Fruit fly (Drosophila melanogaster) whole organism, embryonic: Measurements from ENCODE around the gene CG13675.
A peak's percentile ranks its signal among the peaks of the same experiment; 100 is the strongest.

Source experiments
- Adf1 ChIP-seq: fragments of 200-800 bp; sonication (Bioruptor generic); IDR thresholded peaks from 2 replicates; pipeline ENCODE4 v1.3.6; 2022; ENCODE audit warnings: missing biosample characterization, missing genetic modification characterization
- Blimp-1 ChIP-seq: fragments of 200-800 bp; sonication (Bioruptor generic); optimal IDR thresholded peaks from 3 replicates; lab custom pipeline; 2018; ENCODE audit warnings: missing biosample characterization, missing genetic modification characterization, mild to moderate bottlenecking, moderate library complexity, missing genetic modification reagents
- CG10267 ChIP-seq: fragments of 200-800 bp; sonication (Bioruptor generic); optimal IDR thresholded peaks from 2 replicates; lab custom pipeline; 2018; ENCODE audit warnings: missing biosample characterization, mild to moderate bottlenecking, missing genetic modification characterization, moderate library complexity
- CG10274 ChIP-seq: fragments of 200-800 bp; sonication (Bioruptor generic); optimal IDR thresholded peaks from 3 replicates; lab custom pipeline; 2017; ENCODE audit warnings: missing biosample characterization, mild to moderate bottlenecking, missing genetic modification characterization
- CG10462 ChIP-seq: fragments of 200-800 bp; sonication (Bioruptor generic); optimal IDR thresholded peaks from 2 replicates; lab custom pipeline; 2016; ENCODE audit warnings: missing biosample characterization, missing genetic modification characterization
- CG10543 ChIP-seq: fragments of 200-800 bp; sonication (Bioruptor generic); optimal IDR thresholded peaks from 3 replicates; lab custom pipeline; 2017; ENCODE audit warnings: missing biosample characterization, mild to moderate bottlenecking, missing genetic modification characterization, moderate library complexity
- CG10565 ChIP-seq: fragments of 200-800 bp; sonication (Bioruptor generic); optimal IDR thresholded peaks from 3 replicates; lab custom pipeline; 2016; ENCODE audit warnings: missing biosample characterization, mild to moderate bottlenecking, missing genetic modification characterization
- CG11560 ChIP-seq: fragments of 200-800 bp; sonication (Bioruptor generic); IDR thresholded peaks from 3 replicates; pipeline ENCODE4 v1.3.6; 2022; ENCODE audit warnings: missing biosample characterization, missing genetic modification characterization
- CG14014 ChIP-seq: fragments of 200-800 bp; sonication (Bioruptor generic); IDR thresholded peaks from 2 replicates; pipeline ENCODE4 v1.3.6; 2022; ENCODE audit warnings: missing biosample characterization, missing genetic modification characterization
- CG15073 ChIP-seq: fragments of 200-800 bp; sonication (Bioruptor generic); optimal IDR thresholded peaks from 2 replicates; lab custom pipeline; 2016; ENCODE audit warnings: missing biosample characterization, missing genetic modification characterization
- CG16863 ChIP-seq: fragments of 200-800 bp; sonication (Bioruptor generic); optimal IDR thresholded peaks from 3 replicates; lab custom pipeline; 2016; ENCODE audit warnings: missing biosample characterization, missing genetic modification characterization
- CG17186 ChIP-seq: fragments of 200-800 bp; sonication (Bioruptor generic); optimal IDR thresholded peaks from 3 replicates; lab custom pipeline; 2017; ENCODE audit warnings: missing biosample characterization, missing genetic modification reagents, missing genetic modification characterization
- CG17385 ChIP-seq: fragments of 200-800 bp; sonication (Bioruptor generic); optimal IDR thresholded peaks from 3 replicates; lab custom pipeline; 2018; ENCODE audit warnings: missing biosample characterization, mild to moderate bottlenecking, missing genetic modification characterization
- CG17612 ChIP-seq: fragments of 200-800 bp; sonication (Bioruptor generic); IDR thresholded peaks from 2 replicates; pipeline ENCODE4 v1.3.6; 2022; ENCODE audit warnings: missing biosample characterization, missing genetic modification characterization
- CG1832 ChIP-seq: fragments of 200-800 bp; sonication (Bioruptor generic); optimal IDR thresholded peaks from 2 replicates; lab custom pipeline; 2017; ENCODE audit warnings: missing biosample characterization, mild to moderate bottlenecking, missing genetic modification characterization, inconsistent platforms
- CG34422 ChIP-seq: fragments of 200-800 bp; sonication (Bioruptor generic); IDR thresholded peaks from 3 replicates; pipeline ENCODE4 v1.3.6; 2022; ENCODE audit warnings: missing biosample characterization, missing genetic modification characterization
- CG4404 ChIP-seq: fragments of 200-800 bp; sonication (Bioruptor generic); IDR thresholded peaks from 2 replicates; pipeline ENCODE4 v1.3.6; 2022; ENCODE audit warnings: missing biosample characterization, missing genetic modification characterization
- CG4820 ChIP-seq: fragments of 200-800 bp; sonication (Bioruptor generic); optimal IDR thresholded peaks from 3 replicates; lab custom pipeline; 2016; ENCODE audit warnings: missing biosample characterization, missing genetic modification characterization
- CG6254 ChIP-seq: fragments of 200-800 bp; sonication (Bioruptor generic); optimal IDR thresholded peaks from 3 replicates; lab custom pipeline; 2017; ENCODE audit warnings: mild to moderate bottlenecking, missing biosample characterization, missing genetic modification reagents, missing genetic modification characterization
- CG6689 ChIP-seq: fragments of 200-800 bp; sonication (Bioruptor generic); IDR thresholded peaks from 2 replicates; pipeline ENCODE4 v1.3.6; 2022; ENCODE audit warnings: missing biosample characterization, missing genetic modification characterization
- CG6854 ChIP-seq: fragments of 200-800 bp; sonication (Bioruptor generic); optimal IDR thresholded peaks from 3 replicates; lab custom pipeline; 2017; ENCODE audit warnings: missing biosample characterization, mild to moderate bottlenecking, missing genetic modification characterization
- CG8478 ChIP-seq: fragments of >200 bp; optimal IDR thresholded peaks from 2 replicates; lab custom pipeline; 2018
- CG8924 ChIP-seq: fragments of 200-800 bp; optimal IDR thresholded peaks from 3 replicates; lab custom pipeline; 2019; ENCODE audit warnings: missing biosample characterization, mild to moderate bottlenecking, missing genetic modification characterization, moderate library complexity
- Dfd ChIP-seq, 2 experiments: fragments of >200 bp; optimal IDR thresholded peaks; 2 replicates each; lab custom pipeline; 2017; ENCODE audit warnings: missing biosample characterization in 2 of 2, missing genetic modification characterization in 2 of 2
- Doc3 ChIP-seq: fragments of 200-800 bp; sonication (Bioruptor generic); IDR thresholded peaks from 3 replicates; pipeline ENCODE4 v1.3.6; 2022; ENCODE audit warnings: missing biosample characterization, missing genetic modification characterization; ENCODE audit not compliant: partially characterized antibody
- Dref ChIP-seq: fragments of 200-800 bp; sonication (Bioruptor generic); IDR thresholded peaks from 2 replicates; pipeline ENCODE4 v1.3.6; 2022; ENCODE audit warnings: missing biosample characterization, missing genetic modification characterization
- E2f2 ChIP-seq: fragments of 200-800 bp; sonication (Bioruptor generic); IDR thresholded peaks from 2 replicates; pipeline ENCODE4 v1.3.6; 2022; ENCODE audit warnings: missing biosample characterization, missing genetic modification characterization
- MTF-1 ChIP-seq: fragments of 200-800 bp; sonication (Bioruptor generic); optimal IDR thresholded peaks from 2 replicates; lab custom pipeline; 2018; ENCODE audit warnings: missing biosample characterization, mild to moderate bottlenecking, missing genetic modification characterization, borderline replicate concordance
- Med ChIP-seq: fragments of 200-800 bp; sonication (Bioruptor generic); peaks from one replicate; lab custom pipeline; 2016; ENCODE audit warnings: missing biosample characterization, missing genetic modification characterization, mild to moderate bottlenecking, inconsistent platforms, moderate library complexity
- Nf-YB ChIP-seq: fragments of 200-800 bp; sonication (Bioruptor generic); optimal IDR thresholded peaks from 3 replicates; lab custom pipeline; 2019; ENCODE audit warnings: missing biosample characterization, mild to moderate bottlenecking, missing genetic modification characterization, moderate library complexity
- Sin3A ChIP-seq: fragments of >200 bp; optimal IDR thresholded peaks from 2 replicates; lab custom pipeline; 2018
- ab ChIP-seq: fragments of 200-800 bp; sonication (Bioruptor generic); optimal IDR thresholded peaks from 2 replicates; lab custom pipeline; 2016; ENCODE audit warnings: missing biosample characterization, missing genetic modification characterization
- ac ChIP-seq: fragments of 200-800 bp; sonication (Bioruptor generic); optimal IDR thresholded peaks from 3 replicates; lab custom pipeline; 2017; ENCODE audit warnings: missing biosample characterization, mild to moderate bottlenecking, missing genetic modification characterization
- aop ChIP-seq: fragments of 200-800 bp; sonication (Bioruptor generic); IDR thresholded peaks from 2 replicates; pipeline ENCODE4 v1.3.6; 2022; ENCODE audit warnings: missing biosample characterization, missing genetic modification characterization
- bigmax ChIP-seq: fragments of 200-800 bp; sonication (Bioruptor generic); optimal IDR thresholded peaks from 2 replicates; lab custom pipeline; 2018; ENCODE audit warnings: missing biosample characterization, mild to moderate bottlenecking, missing genetic modification characterization
- caup ChIP-seq: fragments of 200-800 bp; sonication (Bioruptor generic); optimal IDR thresholded peaks from 3 replicates; lab custom pipeline; 2017; ENCODE audit warnings: missing biosample characterization, mild to moderate bottlenecking, missing genetic modification characterization, moderate library complexity; ENCODE audit not compliant: severe bottlenecking
- croc ChIP-seq: fragments of 200-800 bp; sonication (Bioruptor generic); conservative IDR thresholded peaks from 3 replicates; pipeline ENCODE4 v1.3.6; 2022; ENCODE audit warnings: missing biosample characterization, missing genetic modification characterization
- dm ChIP-seq: fragments of 200-800 bp; sonication (Bioruptor generic); optimal IDR thresholded peaks from 3 replicates; lab custom pipeline; 2016; ENCODE audit warnings: missing biosample characterization, missing genetic modification characterization
- eyg ChIP-seq: fragments of 200-800 bp; sonication (Bioruptor generic); optimal IDR thresholded peaks from 3 replicates; lab custom pipeline; 2016; ENCODE audit warnings: missing biosample characterization, missing genetic modification characterization
- fd64A ChIP-seq: fragments of 200-800 bp; sonication (Bioruptor generic); optimal IDR thresholded peaks from 3 replicates; lab custom pipeline; 2018; ENCODE audit warnings: missing biosample characterization, mild to moderate bottlenecking, missing genetic modification characterization
- gcm2 ChIP-seq: fragments of 200-800 bp; sonication (Bioruptor generic); optimal IDR thresholded peaks from 2 replicates; lab custom pipeline; 2016; ENCODE audit warnings: missing biosample characterization, missing genetic modification characterization
- gt ChIP-seq: fragments of 200-800 bp; sonication (Bioruptor generic); IDR thresholded peaks from 2 replicates; pipeline ENCODE4 v1.3.6; 2022; ENCODE audit warnings: missing biosample characterization, missing genetic modification characterization
- ham ChIP-seq: fragments of 200-800 bp; sonication (Bioruptor generic); IDR thresholded peaks from 2 replicates; pipeline ENCODE4 v1.3.6; 2022; ENCODE audit warnings: missing biosample characterization, missing genetic modification characterization
- kay ChIP-seq: fragments of 200-800 bp; sonication (Bioruptor generic); optimal IDR thresholded peaks from 2 replicates; lab custom pipeline; 2016; ENCODE audit warnings: missing biosample characterization, missing genetic modification characterization
- lbe ChIP-seq: fragments of 200-800 bp; sonication (Bioruptor generic); optimal IDR thresholded peaks from 2 replicates; lab custom pipeline; 2016; ENCODE audit warnings: missing biosample characterization, mild to moderate bottlenecking, missing genetic modification characterization
- nau ChIP-seq: fragments of 200-800 bp; sonication (Bioruptor generic); optimal IDR thresholded peaks from 3 replicates; lab custom pipeline; 2017; ENCODE audit warnings: missing biosample characterization, mild to moderate bottlenecking, missing genetic modification characterization, missing genetic modification reagents
- odd ChIP-seq: fragments of 200-800 bp; sonication (Bioruptor generic); optimal IDR thresholded peaks from 2 replicates; lab custom pipeline; 2017; ENCODE audit warnings: missing biosample characterization, mild to moderate bottlenecking, missing genetic modification characterization
- pb ChIP-seq: fragments of 200-800 bp; sonication (Bioruptor generic); optimal IDR thresholded peaks from 3 replicates; lab custom pipeline; 2016; ENCODE audit warnings: missing biosample characterization, missing genetic modification characterization
- sim ChIP-seq: fragments of 200-800 bp; sonication (Bioruptor generic); IDR thresholded peaks from 2 replicates; pipeline ENCODE4 v1.3.6; 2022; ENCODE audit warnings: missing biosample characterization, missing genetic modification characterization
- stc ChIP-seq: fragments of 200-800 bp; sonication (Bioruptor generic); IDR thresholded peaks from 2 replicates; pipeline ENCODE4 v1.3.6; 2022; ENCODE audit warnings: missing biosample characterization, missing genetic modification characterization
- vvl ChIP-seq: fragments of 200-800 bp; sonication (Bioruptor generic); IDR thresholded peaks from 2 replicates; pipeline ENCODE4 v1.3.6; 2022; ENCODE audit warnings: missing biosample characterization, missing genetic modification characterization

Gene CG13675

dm6 chr3L:8127712-8128210, 37.6 kb downstream of the CG13675 start, which contains the start of the genes Cds and Uba2 (continued):
- no peak for TF ChIP-seq aop (GFP tag; lab: Robert Waterston, UW)
- TF ChIP-seq CG10462 (GFP tag; lab: Kevin White, UChicago) = peak; percentile 83
- peak; percentile 89 for TF ChIP-seq CG17385 (GFP tag; lab: Kevin White, UChicago)
- TF ChIP-seq Dref (GFP tag; lab: Robert Waterston, UW) = peak; percentile 43; the same call in 1 of the 2 replicates
- TF ChIP-seq CG4404 (GFP tag; lab: Robert Waterston, UW) = peak; percentile 91
- TF ChIP-seq CG14014 (GFP tag; lab: Robert Waterston, UW) = peak; percentile 90
- TF ChIP-seq nau (GFP tag; lab: Kevin White, UChicago) = no peak
- TF ChIP-seq CG6254 = peak; percentile 80
- TF ChIP-seq gcm2 = peak; percentile 50
- peak; percentile 81 for TF ChIP-seq croc (GFP tag; lab: Robert Waterston, UW)
- peak; percentile 52 for TF ChIP-seq MTF-1 (GFP tag; lab: Kevin White, UChicago)
- peak; percentile 90 for TF ChIP-seq CG6689
- peak; percentile 90 for TF ChIP-seq vvl (GFP tag; lab: Robert Waterston, UW)
- no peak for TF ChIP-seq CG8478 (lab: Kevin White, UChicago)
- peak; percentile 95 for TF ChIP-seq caup (GFP tag; lab: Kevin White, UChicago)
- peak; percentile 79 for TF ChIP-seq CG17186 (GFP tag; lab: Kevin White, UChicago)
- peak; percentile 80 for TF ChIP-seq Adf1 (GFP tag; lab: Robert Waterston, UW)
- peak; percentile 91 for TF ChIP-seq lbe (GFP tag; lab: Kevin White, UChicago)
- peak; percentile 35; the same call in 1 of the 3 replicates for TF ChIP-seq Doc3 (GFP tag; lab: Robert Waterston, UW)
- TF ChIP-seq Nf-YB (GFP tag; lab: Kevin White, UChicago) = peak; percentile 73
- TF ChIP-seq CG1832 (GFP tag; lab: Kevin White, UChicago) = no peak
- TF ChIP-seq Blimp-1 (GFP tag; lab: Kevin White, UChicago) = peak; percentile 87
- peak; percentile 75 for TF ChIP-seq CG16863 (GFP tag; lab: Kevin White, UChicago)
- peak; percentile 49 for TF ChIP-seq fd64A (GFP tag; lab: Kevin White, UChicago)
- TF ChIP-seq CG4820 (GFP tag; lab: Kevin White, UChicago) = peak; percentile 88
- TF ChIP-seq CG6854 (GFP tag; lab: Kevin White, UChicago) = peak; percentile 64
- TF ChIP-seq Med (GFP tag; lab: Kevin White, UChicago) = peak; percentile 97
- TF ChIP-seq stc (GFP tag; lab: Robert Waterston, UW) = peak; percentile 87
- peak; percentile 92 for TF ChIP-seq CG8924 (tag; lab: Kevin White, UChicago)
- TF ChIP-seq pb (GFP tag; lab: Kevin White, UChicago) = peak; percentile 48
- TF ChIP-seq CG10565 (GFP tag; lab: Kevin White, UChicago) = peak; percentile 19
- peak; percentile 61 for TF ChIP-seq ac (GFP tag; lab: Kevin White, UChicago)
- peak; percentile 84 for TF ChIP-seq CG11560 (tag; lab: Robert Waterston, UW)
- TF ChIP-seq CG10543 (GFP tag; lab: Kevin White, UChicago) = peak; percentile 97
- TF ChIP-seq Sin3A (lab: Kevin White, UChicago) = peak; percentile 74
- TF ChIP-seq E2f2 (GFP tag; lab: Robert Waterston, UW) = peak; percentile 73
- peak; percentile 94 for TF ChIP-seq CG34422 (GFP tag; lab: Robert Waterston, UW)
- TF ChIP-seq sim (GFP tag; lab: Robert Waterston, UW) = 0 out of 2 replicates have a peak, but pooled peaks have one; percentile 28
- peak; percentile 32 for TF ChIP-seq bigmax (GFP tag; lab: Kevin White, UChicago)
- TF ChIP-seq CG10274 (GFP tag; lab: Kevin White, UChicago) = peak; percentile 66
- peak; percentile 59 for TF ChIP-seq eyg
- peak; percentile 48 for TF ChIP-seq dm (GFP tag; lab: Kevin White, UChicago)
- no peak for TF ChIP-seq Dfd (GFP tag; optimal IDR thresholded peaks at IDR 0.05; lab: Kevin White, UChicago)
- TF ChIP-seq gt = peak; percentile 62; the same call in 1 of the 2 replicates
- TF ChIP-seq ham (GFP tag; lab: Robert Waterston, UW) = peak; percentile 77
- peak; percentile 45 for TF ChIP-seq CG15073 (GFP tag; lab: Kevin White, UChicago)
- peak; percentile 99 for TF ChIP-seq CG10267 (tag; lab: Kevin White, UChicago)
- TF ChIP-seq CG17612 (GFP tag; lab: Robert Waterston, UW) = peak; percentile 82
- peak; percentile 86 for TF ChIP-seq odd (GFP tag; lab: Kevin White, UChicago)
- TF ChIP-seq kay = peak; percentile 90
- TF ChIP-seq ab (GFP tag; lab: Kevin White, UChicago) = peak; percentile 41
